Worm (Caenorhabditis elegans) whole organism, L3 larva: Measurements from ENCODE around the gene T25B6.6.

ENCODE experiments used
- ama-1 ChIP-seq: fragments of 150-350 bp; optimal IDR thresholded peaks from 2 replicates; lab custom pipeline; 2018
- egl-27 ChIP-seq: sonication (generic microtip); optimal IDR thresholded peaks from 4 replicates; lab custom pipeline; 2017; ENCODE audit warnings: missing biosample characterization, missing genetic modification reagents, missing genetic modification characterization
- elt-1 ChIP-seq: fragments of 150-350 bp; optimal IDR thresholded peaks from 2 replicates; lab custom pipeline; 2014; ENCODE audit warnings: missing biosample characterization, missing genetic modification characterization
- mdl-1 ChIP-seq: fragments of 150-350 bp; optimal IDR thresholded peaks from 2 replicates; lab custom pipeline; 2014; ENCODE audit warnings: missing biosample characterization, missing genetic modification characterization
- mml-1 ChIP-seq: fragments of 150-350 bp; sonication (generic microtip); optimal IDR thresholded peaks from 3 replicates; lab custom pipeline; 2014; ENCODE audit warnings: missing biosample characterization, missing genetic modification characterization
- pha-4 ChIP-seq: fragments of 150-350 bp; optimal IDR thresholded peaks from 2 replicates; lab custom pipeline; 2014; ENCODE audit warnings: missing biosample characterization, missing genetic modification reagents, missing genetic modification characterization
- skn-1 ChIP-seq: fragments of 150-350 bp; optimal IDR thresholded peaks from 2 replicates; lab custom pipeline; 2014; ENCODE audit warnings: missing biosample characterization, missing genetic modification characterization
- unc-62 ChIP-seq: fragments of 150-350 bp; sonication (generic microtip); optimal IDR thresholded peaks from 4 replicates; lab custom pipeline; 2014; ENCODE audit warnings: missing biosample characterization, missing genetic modification reagents, missing genetic modification characterization
- ztf-11 ChIP-seq: fragments of 150-350 bp; optimal IDR thresholded peaks from 2 replicates; lab custom pipeline; 2014; ENCODE audit warnings: missing biosample characterization, missing genetic modification characterization

- TF ChIP-seq unc-62 (GFP tag; lab: Kevin White, UChicago) (no peak), elt-1 (tag; lab: Kevin White, UChicago) (no peak), egl-27 (tag; lab: Kevin White, UChicago) (no peak), mml-1 (tag; lab: Kevin White, UChicago) (no peak), pha-4 (tag; lab: Kevin White, UChicago) (no peak), skn-1 (tag; lab: Kevin White, UChicago) (no peak), ama-1 (lab: Kevin White, UChicago) (no peak), ztf-11 (tag; lab: Kevin White, UChicago) (no peak), mdl-1 (tag; lab: Kevin White, UChicago) (no peak)
Measured at ce11 chrX:8986452-8986851, 36.2 kb downstream of the T25B6.6 start.
